Worm (Caenorhabditis elegans): ENCODE measurements around the gene mrps-35.

The mrps-35 gene

DNA sequence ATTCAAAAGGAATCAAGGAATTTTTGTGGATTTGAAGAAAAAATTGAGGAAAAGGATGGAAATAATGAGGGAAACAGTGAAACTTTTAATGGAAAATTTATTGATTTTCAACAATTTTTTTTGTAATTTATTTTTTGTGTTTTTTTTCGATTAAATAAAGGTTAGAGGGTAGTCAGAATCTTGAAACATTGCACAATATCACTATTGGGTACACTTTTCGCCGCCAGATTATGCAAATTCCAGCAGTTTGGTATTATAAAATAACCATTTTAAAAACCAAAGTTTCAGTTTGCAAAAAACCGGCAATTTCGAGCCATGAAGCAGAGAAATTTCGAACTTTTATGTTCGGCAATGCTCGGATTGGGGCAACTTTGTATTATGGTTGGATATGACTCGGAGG lies 50.4 kb downstream of the mrps-35 start, which contains the start of gene Y39B6A.27:
Gene Y39B6A.27, plus strand, starts transcription at position 301 of the 400 bp plus-strand sequence.
- TF ChIP-seq ceh-13 (GFP tag; optimal IDR thresholded peaks at IDR 0.05) = no peak
- TF ChIP-seq ceh-36 (tag; optimal IDR thresholded peaks at IDR 0.05) = no peak
- no peak for TF ChIP-seq hnd-1 (tag; optimal IDR thresholded peaks at IDR 0.05)
- TF ChIP-seq ama-1 (optimal IDR thresholded peaks at IDR 0.05) = no peak
- TF ChIP-seq scrt-1 (GFP tag; IDR thresholded peaks at IDR 0.05) = no peak
- no peak for TF ChIP-seq tbx-11 (GFP tag; IDR thresholded peaks at IDR 0.05)
